Worm (Caenorhabditis elegans) whole organism, midembryonic: ENCODE measurements around the gene ZK512.4.

Source experiments
- klf-2 ChIP-seq: fragments of 200-800 bp; sonication (Bioruptor generic); conservative IDR thresholded peaks from 2 replicates; pipeline ENCODE4 v1.3.6; 2022; ENCODE audit warnings: missing genetic modification reagents, missing genetic modification characterization, missing compliant biosample characterization
- med-1 ChIP-seq: sonication (generic microtip); optimal IDR thresholded peaks from 2 replicates; lab custom pipeline; 2017; ENCODE audit warnings: missing genetic modification characterization, mild to moderate bottlenecking, missing compliant biosample characterization, antibody characterized with exemption, missing genetic modification reagents; ENCODE audit not compliant: insufficient read depth

DNA sequence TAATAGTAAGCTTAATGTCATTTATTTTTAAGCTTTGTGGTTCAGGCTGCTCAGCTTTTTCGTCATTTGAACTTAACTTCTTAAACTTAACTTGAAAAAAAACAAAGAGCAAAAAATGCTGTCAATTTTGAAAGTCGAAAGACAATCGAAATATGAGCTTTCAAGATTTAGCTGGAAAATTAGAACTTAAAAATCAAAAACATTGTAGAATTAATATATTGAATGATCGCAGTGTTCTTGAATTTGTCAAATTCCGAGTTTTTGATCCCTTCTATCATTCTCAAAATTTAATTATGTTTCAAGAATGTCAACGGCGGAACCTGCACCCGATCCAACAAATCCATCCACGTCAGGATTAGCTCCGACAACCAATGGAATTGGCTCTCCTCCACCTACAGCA lies 36.1 kb downstream of the ZK512.4 start, which contains the start of gene tax-4:
- TF ChIP-seq med-1 (GFP tag; lab: Kevin White, UChicago) = no peak
- no peak for TF ChIP-seq klf-2 (GFP tag; lab: Robert Waterston, UW)
